Fruit fly (Drosophila melanogaster) whole organism, embryonic: Measurements from ENCODE around the gene CG14362.

Source experiments
- C15 ChIP-seq: fragments of 200-800 bp; sonication (Bioruptor generic); IDR thresholded peaks from 3 replicates; pipeline ENCODE4 v1.3.6; 2022; ENCODE audit warnings: missing biosample characterization, missing genetic modification characterization
- CG13424 ChIP-seq: fragments of 200-800 bp; sonication (Bioruptor generic); optimal IDR thresholded peaks from 2 replicates; lab custom pipeline; 2019; ENCODE audit warnings: missing biosample characterization, mild to moderate bottlenecking, missing genetic modification characterization, moderate library complexity
- CG1529 ChIP-seq: fragments of 200-800 bp; sonication (Bioruptor generic); optimal IDR thresholded peaks from 3 replicates; lab custom pipeline; 2018; ENCODE audit warnings: missing biosample characterization, missing genetic modification characterization
- CG15479 ChIP-seq: fragments of 200-800 bp; sonication (Bioruptor generic); optimal IDR thresholded peaks from 3 replicates; lab custom pipeline; 2019; ENCODE audit warnings: missing biosample characterization, mild to moderate bottlenecking, missing genetic modification characterization, moderate library complexity
- CG1603 ChIP-seq: fragments of 200-800 bp; sonication (Bioruptor generic); optimal IDR thresholded peaks from 2 replicates; lab custom pipeline; 2019; ENCODE audit warnings: missing biosample characterization, mild to moderate bottlenecking, missing genetic modification characterization, moderate library complexity
- CG17361 ChIP-seq: fragments of 200-800 bp; sonication (Bioruptor generic); IDR thresholded peaks from 3 replicates; pipeline ENCODE4 v1.3.6; 2022; ENCODE audit warnings: missing biosample characterization, missing genetic modification characterization
- CG2129 ChIP-seq: fragments of 200-800 bp; sonication (Bioruptor generic); IDR thresholded peaks from 2 replicates; pipeline ENCODE4 v1.3.6; 2022; ENCODE audit warnings: missing biosample characterization, missing genetic modification characterization; ENCODE audit not compliant: partially characterized antibody
- CG3065 ChIP-seq: fragments of 200-800 bp; sonication (Bioruptor generic); optimal IDR thresholded peaks from 2 replicates; lab custom pipeline; 2016; ENCODE audit warnings: missing biosample characterization, missing genetic modification characterization
- CG4820 ChIP-seq: fragments of 200-800 bp; sonication (Bioruptor generic); optimal IDR thresholded peaks from 3 replicates; lab custom pipeline; 2016; ENCODE audit warnings: missing biosample characterization, missing genetic modification characterization
- CG6689 ChIP-seq: fragments of 200-800 bp; sonication (Bioruptor generic); IDR thresholded peaks from 2 replicates; pipeline ENCODE4 v1.3.6; 2022; ENCODE audit warnings: missing biosample characterization, missing genetic modification characterization
- CG8765 ChIP-seq: fragments of 200-800 bp; sonication (Bioruptor generic); IDR thresholded peaks from 2 replicates; pipeline ENCODE4 v1.3.6; 2022; ENCODE audit warnings: missing biosample characterization, missing genetic modification characterization
- D19B ChIP-seq: fragments of 200-800 bp; sonication (Bioruptor generic); optimal IDR thresholded peaks from 2 replicates; lab custom pipeline; 2017; ENCODE audit warnings: missing biosample characterization, mild to moderate bottlenecking, missing genetic modification characterization
- Dref ChIP-seq: fragments of 200-800 bp; sonication (Bioruptor generic); IDR thresholded peaks from 2 replicates; pipeline ENCODE4 v1.3.6; 2022; ENCODE audit warnings: missing biosample characterization, missing genetic modification characterization
- Drgx ChIP-seq: fragments of 200-800 bp; sonication (Bioruptor generic); IDR thresholded peaks from 2 replicates; pipeline ENCODE4 v1.3.6; 2022; ENCODE audit warnings: missing biosample characterization, missing genetic modification characterization
- Ets65A ChIP-seq: fragments of 200-800 bp; sonication (Bioruptor generic); peaks from one replicate; lab custom pipeline; 2016; ENCODE audit warnings: missing biosample characterization, missing genetic modification characterization
- Med ChIP-seq: fragments of 200-800 bp; sonication (Bioruptor generic); peaks from one replicate; lab custom pipeline; 2016; ENCODE audit warnings: missing biosample characterization, missing genetic modification characterization, mild to moderate bottlenecking, inconsistent platforms, moderate library complexity
- Sry-δ ChIP-seq: fragments of 200-800 bp; sonication (Bioruptor generic); optimal IDR thresholded peaks from 2 replicates; lab custom pipeline; 2016; ENCODE audit warnings: missing biosample characterization, missing genetic modification characterization
- Tbp ChIP-seq: fragments of >200 bp; optimal IDR thresholded peaks from 2 replicates; lab custom pipeline; 2018; ENCODE audit warnings: missing biosample characterization, missing genetic modification characterization
- Usf ChIP-seq: fragments of 200-800 bp; sonication (Bioruptor generic); optimal IDR thresholded peaks from 2 replicates; lab custom pipeline; 2017; ENCODE audit warnings: missing genotype, missing biosample characterization, missing genetic modification characterization
- bsh ChIP-seq, 2 experiments: fragments of 200-800 bp; sonication (Bioruptor generic); optimal IDR thresholded peaks; 2 replicates each; lab custom pipeline; 2017 to 2018; ENCODE audit warnings: mild to moderate bottlenecking in 2 of 2, missing biosample characterization in 2 of 2, missing genetic modification characterization in 2 of 2, moderate library complexity in 1 of 2
- cad ChIP-seq: fragments of >200 bp; optimal IDR thresholded peaks from 2 replicates; lab custom pipeline; 2017; ENCODE audit warnings: missing biosample characterization, missing genetic modification characterization
- crol ChIP-seq: fragments of 200-800 bp; sonication (Bioruptor generic); IDR thresholded peaks from 2 replicates; pipeline ENCODE4 v1.3.6; 2022; ENCODE audit warnings: missing biosample characterization, missing genetic modification characterization
- dysf ChIP-seq: fragments of 200-800 bp; sonication (Bioruptor generic); IDR thresholded peaks from 3 replicates; pipeline ENCODE4 v1.3.6; 2022; ENCODE audit warnings: missing biosample characterization, missing genetic modification characterization
- gsb-n ChIP-seq: fragments of 200-800 bp; sonication (Bioruptor generic); optimal IDR thresholded peaks from 3 replicates; lab custom pipeline; 2018; ENCODE audit warnings: missing biosample characterization, mild to moderate bottlenecking, missing genetic modification characterization
- her ChIP-seq: fragments of 200-800 bp; sonication (Bioruptor generic); optimal IDR thresholded peaks from 2 replicates; lab custom pipeline; 2016; ENCODE audit warnings: missing biosample characterization, missing genetic modification characterization
- nmo ChIP-seq: fragments of 200-800 bp; sonication (Bioruptor generic); optimal IDR thresholded peaks from 2 replicates; lab custom pipeline; 2018; ENCODE audit warnings: missing biosample characterization, mild to moderate bottlenecking, missing genetic modification characterization, moderate library complexity
- odd ChIP-seq: fragments of 200-800 bp; sonication (Bioruptor generic); optimal IDR thresholded peaks from 2 replicates; lab custom pipeline; 2017; ENCODE audit warnings: missing biosample characterization, mild to moderate bottlenecking, missing genetic modification characterization
- onecut ChIP-seq: fragments of 200-800 bp; sonication (Bioruptor generic); IDR thresholded peaks from 2 replicates; pipeline ENCODE4 v1.3.6; 2022; ENCODE audit warnings: missing biosample characterization, missing genetic modification characterization
- sens ChIP-seq: fragments of 200-800 bp; sonication (Bioruptor generic); peaks from one replicate; lab custom pipeline; 2016; ENCODE audit warnings: missing biosample characterization, missing genetic modification characterization
- sim ChIP-seq: fragments of 200-800 bp; sonication (Bioruptor generic); IDR thresholded peaks from 2 replicates; pipeline ENCODE4 v1.3.6; 2022; ENCODE audit warnings: missing biosample characterization, missing genetic modification characterization
- slou ChIP-seq: fragments of 200-800 bp; sonication (Bioruptor generic); optimal IDR thresholded peaks from 3 replicates; lab custom pipeline; 2016; ENCODE audit warnings: missing biosample characterization, missing genetic modification characterization
- sqz ChIP-seq: fragments of 200-800 bp; sonication (Bioruptor generic); optimal IDR thresholded peaks from 3 replicates; lab custom pipeline; 2018; ENCODE audit warnings: missing biosample characterization, mild to moderate bottlenecking, missing genetic modification characterization
- sr ChIP-seq: fragments of 200-800 bp; sonication (Bioruptor generic); IDR thresholded peaks from 3 replicates; pipeline ENCODE4 v1.3.6; 2022; ENCODE audit warnings: missing biosample characterization, missing genetic modification characterization
- tll ChIP-seq, 2 experiments: fragments of 200-800 bp in 1 of 2; fragments of >200 bp in 1 of 2; sonication (Bioruptor generic) in 1 of 2; optimal IDR thresholded peaks; 2 replicates each; lab custom pipeline; 2017 to 2019; ENCODE audit warnings: missing biosample characterization in 2 of 2, missing genetic modification characterization in 2 of 2, mild to moderate bottlenecking in 1 of 2, moderate library complexity in 1 of 2
- twi ChIP-seq: fragments of 200-800 bp; optimal IDR thresholded peaks from 2 replicates; lab custom pipeline; 2019; ENCODE audit warnings: missing biosample characterization, mild to moderate bottlenecking, missing genetic modification characterization, moderate library complexity
- usp ChIP-seq: fragments of >200 bp; optimal IDR thresholded peaks from 2 replicates; lab custom pipeline; 2017; ENCODE audit warnings: missing biosample characterization, missing genetic modification characterization
- zen ChIP-seq: fragments of 200-800 bp; sonication (Bioruptor generic); optimal IDR thresholded peaks from 3 replicates; lab custom pipeline; 2018; ENCODE audit warnings: missing biosample characterization, mild to moderate bottlenecking, missing genetic modification characterization, moderate library complexity

The CG14362 gene

dm6 chr3R:13811737-13812136 lies 43.5 kb downstream of the CG14362 start:
- TF ChIP-seq zen (tag; lab: Kevin White, UChicago): peak; percentile 94
- no peak for TF ChIP-seq CG8765 (GFP tag; lab: Robert Waterston, UW)
- no peak for TF ChIP-seq gsb-n (tag; lab: Kevin White, UChicago)
- peak in 1 of 2 experiments; percentile 95 for TF ChIP-seq tll (GFP tag; optimal IDR thresholded peaks at IDR 0.05; lab: Kevin White, UChicago)
- TF ChIP-seq cad (GFP tag; lab: Kevin White, UChicago): peak; percentile 60

- TF ChIP-seq CG4820: no peak
- TF ChIP-seq CG3065: no peak
Measured at dm6 chr3R:13810308-13810707, 44.9 kb downstream of the CG14362 start.

- no peak for TF ChIP-seq Sry-δ (GFP tag; lab: Kevin White, UChicago)
- TF ChIP-seq sim (GFP tag; lab: Robert Waterston, UW): no peak
- no peak for TF ChIP-seq CG13424 (tag; lab: Kevin White, UChicago)
- TF ChIP-seq C15 (GFP tag; lab: Robert Waterston, UW): no peak
- TF ChIP-seq D19B (GFP tag; lab: Kevin White, UChicago): no peak
- peak; percentile 76 for TF ChIP-seq twi (tag; lab: Kevin White, UChicago)
- TF ChIP-seq CG15479 (GFP tag; lab: Kevin White, UChicago): peak; percentile 79
- no peak for TF ChIP-seq CG6689 (GFP tag; lab: Robert Waterston, UW)
- no peak for TF ChIP-seq sqz (GFP tag; lab: Kevin White, UChicago)
Measured at dm6 chr3R:13809261-13809660, 46.0 kb downstream of the CG14362 start.

dm6 chr3R:13807906-13808305 lies 47.3 kb downstream of the CG14362 start:
- no peak for TF ChIP-seq slou (GFP tag; lab: Kevin White, UChicago)
- 0 out of 2 replicates have a peak, but pooled peaks have one; percentile 45 for TF ChIP-seq Drgx (GFP tag; lab: Robert Waterston, UW)
- TF ChIP-seq odd: no peak
- 0 out of 3 replicates have a peak, but pooled peaks have one; percentile 18 for TF ChIP-seq CG17361 (GFP tag; lab: Robert Waterston, UW)
- TF ChIP-seq CG1603 (tag; lab: Kevin White, UChicago): no peak
- no peak for TF ChIP-seq her
- no peak for TF ChIP-seq CG2129
- no peak for TF ChIP-seq gsb-n (tag; lab: Kevin White, UChicago)
- TF ChIP-seq nmo: peak; percentile 14
- no peak for TF ChIP-seq dysf (GFP tag; lab: Robert Waterston, UW)
- TF ChIP-seq D19B (GFP tag; lab: Kevin White, UChicago): no peak
- TF ChIP-seq sr (GFP tag; lab: Robert Waterston, UW): no peak
- peak; percentile 42 for TF ChIP-seq sens
- TF ChIP-seq Usf: no peak
- TF ChIP-seq Med (GFP tag; lab: Kevin White, UChicago): no peak
- peak in 1 of 2 experiments; percentile 38 for TF ChIP-seq bsh (GFP tag; optimal IDR thresholded peaks at IDR 0.05; lab: Kevin White, UChicago)
- TF ChIP-seq onecut (GFP tag; lab: Robert Waterston, UW): no peak

dm6 chr3R:13807330-13807729 lies 47.9 kb downstream of the CG14362 start:
- peak; percentile 26 for TF ChIP-seq Ets65A (GFP tag; lab: Kevin White, UChicago)
- TF ChIP-seq Tbp (GFP tag; lab: Kevin White, UChicago): no peak
- no peak for TF ChIP-seq CG1529
- TF ChIP-seq usp: no peak
- no peak for TF ChIP-seq Dref
- TF ChIP-seq crol: peak; percentile 59
- no peak for TF ChIP-seq CG1603 (tag; lab: Kevin White, UChicago)
- TF ChIP-seq, all 482 proteins: peak for 2
